6 fruit fly cellular contexts compared by ENCODE assay signal in genomic region chr3R:15803502-15804461, dm6.
A peak's percentile ranks its signal among the peaks of the same experiment; 100 is the strongest.
TF ChIP-seq lines count a peak whose summit lies in the region.

Gene alpha-Man-IIb (plus strand): TSS chr3R:15804248.

- TF ChIP-seq CTCF in whole organism, embryonic (GFP tag; optimal IDR thresholded peaks at IDR 0.05; lab: Kevin White, UChicago): peak; percentile 96

TF ChIP-seq in Kc167, 6 proteins besides CTCF, POLR2A, EP300 and RAD21:
- TF ChIP-seq insv (optimal IDR thresholded peaks at IDR 0.05; lab: Kevin White, UChicago) (no peak), psq (optimal IDR thresholded peaks at IDR 0.05; lab: Kevin White, UChicago) (peak; percentile 74)

TF ChIP-seq in whole organism, adult, 20 proteins besides CTCF, POLR2A, EP300 and RAD21:
- TF ChIP-seq toe (GFP tag; optimal IDR thresholded peaks at IDR 0.05; lab: Kevin White, UChicago) (no peak), pad (GFP tag; optimal IDR thresholded peaks at IDR 0.05; lab: Kevin White, UChicago) (no peak), CG7101 (tag; optimal IDR thresholded peaks at IDR 0.05; lab: Kevin White, UChicago) (no peak), Hr96 (GFP tag; optimal IDR thresholded peaks at IDR 0.05; lab: Kevin White, UChicago) (peak; percentile 41), Clk (GFP tag; optimal IDR thresholded peaks at IDR 0.05; lab: Kevin White, UChicago) (no peak), CG5204 (GFP tag; optimal IDR thresholded peaks at IDR 0.05; lab: Kevin White, UChicago) (no peak), bab1 (GFP tag; optimal IDR thresholded peaks at IDR 0.05; lab: Kevin White, UChicago) (peak; percentile 63), Mnt (GFP tag; optimal IDR thresholded peaks at IDR 0.05; lab: Kevin White, UChicago) (peak; percentile 21), cic (GFP tag; optimal IDR thresholded peaks at IDR 0.05; lab: Kevin White, UChicago) (no peak), CG11617 (GFP tag; optimal IDR thresholded peaks at IDR 0.05; lab: Kevin White, UChicago) (no peak), ovo (GFP tag; optimal IDR thresholded peaks at IDR 0.05; lab: Kevin White, UChicago) (peak; percentile 12), tj (GFP tag; optimal IDR thresholded peaks at IDR 0.05; lab: Kevin White, UChicago) (peak; percentile 36), kay (GFP tag; lab: Kevin White, UChicago; ENCODE audit: borderline replicate concordance) (no peak), CG7045 (GFP tag; optimal IDR thresholded peaks at IDR 0.05; lab: Kevin White, UChicago) (no peak), CG14711 (tag; optimal IDR thresholded peaks at IDR 0.05; lab: Kevin White, UChicago) (no peak), CG33017 (tag; optimal IDR thresholded peaks at IDR 0.05; lab: Kevin White, UChicago) (no peak), CG1620 (GFP tag; optimal IDR thresholded peaks at IDR 0.05; lab: Kevin White, UChicago) (no peak)

TF ChIP-seq in whole organism, embryonic, 481 proteins besides CTCF, POLR2A, EP300 and RAD21 (continues in another document):
- peak; percentile 23; the same call in 1 of the 3 replicates for TF ChIP-seq CG11456 (GFP tag; IDR thresholded peaks at IDR 0.05; lab: Robert Waterston, UW)
- TF ChIP-seq CG4854 (GFP tag; optimal IDR thresholded peaks at IDR 0.05; lab: Kevin White, UChicago): no peak
- TF ChIP-seq ewg (GFP tag; optimal IDR thresholded peaks at IDR 0.05; lab: Kevin White, UChicago): no peak
- TF ChIP-seq CG10267 (tag; optimal IDR thresholded peaks at IDR 0.05; lab: Kevin White, UChicago): peak; percentile 56
- no peak for TF ChIP-seq Lpt (GFP tag; optimal IDR thresholded peaks at IDR 0.05; lab: Kevin White, UChicago)
- TF ChIP-seq tll (GFP tag; optimal IDR thresholded peaks at IDR 0.05; lab: Kevin White, UChicago): no peak
- no peak for TF ChIP-seq CG9437 (GFP tag; optimal IDR thresholded peaks at IDR 0.05; lab: Kevin White, UChicago)
- TF ChIP-seq Antp (GFP tag; optimal IDR thresholded peaks at IDR 0.05; lab: Kevin White, UChicago): no peak
- no peak for TF ChIP-seq CG11723 (GFP tag; optimal IDR thresholded peaks at IDR 0.05; lab: Kevin White, UChicago)
- no peak for TF ChIP-seq Lim3 (GFP tag; IDR thresholded peaks at IDR 0.05; lab: Robert Waterston, UW)
- TF ChIP-seq CG12155 (GFP tag; optimal IDR thresholded peaks at IDR 0.05; lab: Kevin White, UChicago): no peak
- TF ChIP-seq lilli (GFP tag; optimal IDR thresholded peaks at IDR 0.05; lab: Kevin White, UChicago): no peak
- TF ChIP-seq Ets97D (GFP tag; optimal IDR thresholded peaks at IDR 0.05; lab: Kevin White, UChicago): peak; percentile 35
- 0 out of 2 replicates have a peak, but pooled peaks have one; percentile 13 for TF ChIP-seq ssp (GFP tag; IDR thresholded peaks at IDR 0.05; lab: Robert Waterston, UW)
- TF ChIP-seq Nf-YC (tag; optimal IDR thresholded peaks at IDR 0.05; lab: Kevin White, UChicago): peak; percentile 35
- no peak for TF ChIP-seq Dip2 (GFP tag; IDR thresholded peaks at IDR 0.05; lab: Robert Waterston, UW)
- TF ChIP-seq bbx (GFP tag; IDR thresholded peaks at IDR 0.05; lab: Robert Waterston, UW; ENCODE audit: partially characterized antibody): peak; percentile 74
- no peak for TF ChIP-seq CG6654 (GFP tag; optimal IDR thresholded peaks at IDR 0.05; lab: Kevin White, UChicago)
- peak; percentile 22 for TF ChIP-seq Camta (GFP tag; optimal IDR thresholded peaks at IDR 0.05; lab: Kevin White, UChicago)

TF ChIP-seq in whole organism, prepupa, 60 proteins besides CTCF, POLR2A, EP300 and RAD21 (continues in another document):
- peak; percentile 12 for TF ChIP-seq cyc (GFP tag; optimal IDR thresholded peaks at IDR 0.05; lab: Kevin White, UChicago)
- TF ChIP-seq CG6163 (GFP tag; IDR thresholded peaks at IDR 0.05; lab: Robert Waterston, UW): peak; percentile 30; the same call in 1 of the 3 replicates
- TF ChIP-seq CG6854 (GFP tag; optimal IDR thresholded peaks at IDR 0.05; lab: Kevin White, UChicago): peak; percentile 52
- TF ChIP-seq lz (GFP tag; optimal IDR thresholded peaks at IDR 0.05; lab: Kevin White, UChicago): peak; percentile 5
- no peak for TF ChIP-seq CG8632 (GFP tag; optimal IDR thresholded peaks at IDR 0.05; lab: Kevin White, UChicago)
- peak; percentile 70 for TF ChIP-seq svp (GFP tag; lab: Kevin White, UChicago)
- peak; percentile 59 for TF ChIP-seq CG3032 (tag; optimal IDR thresholded peaks at IDR 0.05; lab: Kevin White, UChicago)
- peak; percentile 22 for TF ChIP-seq CG31627 (GFP tag; optimal IDR thresholded peaks at IDR 0.05; lab: Kevin White, UChicago)
- TF ChIP-seq CG10631 (GFP tag; optimal IDR thresholded peaks at IDR 0.05; lab: Kevin White, UChicago): no peak
- peak; percentile 69 for TF ChIP-seq dsx (GFP tag; optimal IDR thresholded peaks at IDR 0.05; lab: Kevin White, UChicago; ENCODE audit: poor library complexity, severe bottlenecking)
- peak; percentile 26 for TF ChIP-seq CG1621 (tag; optimal IDR thresholded peaks at IDR 0.05; lab: Kevin White, UChicago)
- TF ChIP-seq Eip75B (GFP tag; optimal IDR thresholded peaks at IDR 0.05; lab: Kevin White, UChicago): peak; percentile 13
- TF ChIP-seq esn (GFP tag; optimal IDR thresholded peaks at IDR 0.05; lab: Kevin White, UChicago): peak; percentile 19
- peak; percentile 98 for TF ChIP-seq fkh (GFP tag; optimal IDR thresholded peaks at IDR 0.05; lab: Kevin White, UChicago)
- no peak for TF ChIP-seq Sox102F (GFP tag; optimal IDR thresholded peaks at IDR 0.05; lab: Kevin White, UChicago)
- TF ChIP-seq Eip78C (GFP tag; lab: Kevin White, UChicago): peak; percentile 74
- peak; percentile 34 for TF ChIP-seq Sox14 (GFP tag; optimal IDR thresholded peaks at IDR 0.05; lab: Kevin White, UChicago)
- TF ChIP-seq Blimp-1 (GFP tag; optimal IDR thresholded peaks at IDR 0.05; lab: Kevin White, UChicago): no peak
- peak; percentile 7 for TF ChIP-seq CG3919 (GFP tag; optimal IDR thresholded peaks at IDR 0.05; lab: Kevin White, UChicago)

TF ChIP-seq in whole organism, pupa, 21 proteins besides CTCF, POLR2A, EP300 and RAD21:
- TF ChIP-seq CG17806 (tag; optimal IDR thresholded peaks at IDR 0.05; lab: Kevin White, UChicago) (no peak), CG4496 (GFP tag; IDR thresholded peaks at IDR 0.05; lab: Robert Waterston, UW) (0 out of 3 replicates have a peak, but pooled peaks have one; percentile 40), Ets98B (GFP tag; IDR thresholded peaks at IDR 0.05; lab: Robert Waterston, UW) (peak; percentile 19; the same call in 1 of the 2 replicates), Pif1A (GFP tag; optimal IDR thresholded peaks at IDR 0.05; lab: Kevin White, UChicago) (no peak)

TF ChIP-seq in whole organism, wandering third instar larva, 38 proteins besides CTCF, POLR2A, EP300 and RAD21:
- TF ChIP-seq HLH106 (tag; optimal IDR thresholded peaks at IDR 0.05; lab: Kevin White, UChicago) (peak; percentile 19), Hr83 (GFP tag; optimal IDR thresholded peaks at IDR 0.05; lab: Kevin White, UChicago; ENCODE audit: poor library complexity, severe bottlenecking) (peak; percentile 41), rgr (GFP tag; optimal IDR thresholded peaks at IDR 0.05; lab: Kevin White, UChicago) (peak; percentile 25), N (GFP tag; optimal IDR thresholded peaks at IDR 0.05; lab: Kevin White, UChicago) (no peak), woc (GFP tag; optimal IDR thresholded peaks at IDR 0.05; lab: Kevin White, UChicago) (no peak), h (GFP tag; optimal IDR thresholded peaks at IDR 0.05; lab: Kevin White, UChicago) (peak; percentile 10), Rel (GFP tag; optimal IDR thresholded peaks at IDR 0.05; lab: Kevin White, UChicago) (no peak), Rel (tag; optimal IDR thresholded peaks at IDR 0.05; lab: Kevin White, UChicago) (peak; percentile 25), Dif (GFP tag; optimal IDR thresholded peaks at IDR 0.05; lab: Kevin White, UChicago; ENCODE audit: partially characterized antibody) (peak; percentile 5), Sp1 (GFP tag; optimal IDR thresholded peaks at IDR 0.05; lab: Kevin White, UChicago) (peak; percentile 8), GATAd (GFP tag; optimal IDR thresholded peaks at IDR 0.05; lab: Kevin White, UChicago) (no peak), fru (GFP tag; optimal IDR thresholded peaks at IDR 0.05; lab: Kevin White, UChicago) (peak; percentile 54)
